Worm (Caenorhabditis elegans) whole organism, early embryonic: ENCODE data around the gene mom-2.

Source experiments
- B0310.2 ChIP-seq: sonication (generic microtip); optimal IDR thresholded peaks from 2 replicates; lab custom pipeline; 2016; ENCODE audit warnings: mild to moderate bottlenecking, missing genetic modification characterization, missing compliant biosample characterization
- F13C5.2 ChIP-seq: sonication (generic microtip); optimal IDR thresholded peaks from 2 replicates; lab custom pipeline; 2017; ENCODE audit warnings: mild to moderate bottlenecking, missing genetic modification characterization, inconsistent platforms, missing compliant biosample characterization
- aly-1 ChIP-seq: sonication (generic microtip); optimal IDR thresholded peaks from 2 replicates; lab custom pipeline; 2016; ENCODE audit warnings: missing genetic modification characterization, missing compliant biosample characterization
- ama-1 ChIP-seq: fragments of 150-350 bp; optimal IDR thresholded peaks from 2 replicates; lab custom pipeline; 2014
- ceh-13 ChIP-seq: fragments of 200-800 bp; sonication (Bioruptor generic); optimal IDR thresholded peaks from 2 replicates; lab custom pipeline; 2018; ENCODE audit warnings: mild to moderate bottlenecking, missing genetic modification characterization, missing compliant biosample characterization
- ceh-36 ChIP-seq: sonication (generic microtip); optimal IDR thresholded peaks from 2 replicates; lab custom pipeline; 2016; ENCODE audit warnings: missing genetic modification characterization, inconsistent platforms, missing compliant biosample characterization
- ets-7 ChIP-seq: sonication (generic microtip); optimal IDR thresholded peaks from 2 replicates; lab custom pipeline; 2016; ENCODE audit warnings: missing genotype, missing genetic modification characterization, missing compliant biosample characterization
- flt-1 ChIP-seq: fragments of 200-800 bp; sonication (Bioruptor generic); IDR thresholded peaks from 2 replicates; pipeline ENCODE4 v1.3.6; 2022; ENCODE audit warnings: missing genetic modification characterization, missing compliant biosample characterization
- hmbx-1 ChIP-seq: sonication (generic microtip); optimal IDR thresholded peaks from 2 replicates; lab custom pipeline; 2016; ENCODE audit warnings: mild to moderate bottlenecking, missing genetic modification characterization, missing compliant biosample characterization
- hmg-4 ChIP-seq: fragments of 200-800 bp; sonication (Bioruptor generic); optimal IDR thresholded peaks from 2 replicates; lab custom pipeline; 2018; ENCODE audit warnings: mild to moderate bottlenecking, missing genetic modification characterization, missing compliant biosample characterization
- hnd-1 ChIP-seq: sonication (generic microtip); optimal IDR thresholded peaks from 2 replicates; lab custom pipeline; 2016; ENCODE audit warnings: missing genetic modification characterization, missing compliant biosample characterization
- pes-1 ChIP-seq: fragments of 200-800 bp; sonication (Bioruptor generic); IDR thresholded peaks from 2 replicates; pipeline ENCODE4 v1.3.6; 2022; ENCODE audit warnings: missing genetic modification reagents, missing genetic modification characterization, missing compliant biosample characterization
- scrt-1 ChIP-seq: fragments of 200-800 bp; sonication (Bioruptor generic); IDR thresholded peaks from 2 replicates; pipeline ENCODE4 v1.3.6; 2022; ENCODE audit warnings: missing genetic modification characterization, missing compliant biosample characterization
- sea-1 ChIP-seq: fragments of 200-800 bp; sonication (Bioruptor generic); conservative IDR thresholded peaks from 2 replicates; pipeline ENCODE4 v1.3.6; 2022; ENCODE audit warnings: missing genetic modification characterization, missing compliant biosample characterization
- tbx-11 ChIP-seq: fragments of 200-800 bp; sonication (Bioruptor generic); IDR thresholded peaks from 2 replicates; pipeline ENCODE4 v1.3.6; 2022; ENCODE audit warnings: missing genetic modification characterization, missing compliant biosample characterization
- tbx-37 ChIP-seq: fragments of 200-800 bp; sonication (Bioruptor generic); conservative IDR thresholded peaks from 2 replicates; pipeline ENCODE4 v1.3.6; 2022; ENCODE audit warnings: missing genetic modification reagents, missing genetic modification characterization, missing compliant biosample characterization
- tra-4 ChIP-seq: sonication (generic microtip); optimal IDR thresholded peaks from 2 replicates; lab custom pipeline; 2017; ENCODE audit warnings: missing genetic modification characterization, missing compliant biosample characterization

The mom-2 gene

ce11 chrV:8389307-8389706 lies 33.5 kb downstream of the mom-2 start:
- no peak for TF ChIP-seq ceh-13 (GFP tag; lab: Kevin White, UChicago)
- TF ChIP-seq ama-1 (lab: Kevin White, UChicago), result no peak
- no peak for TF ChIP-seq F13C5.2 (tag; lab: Kevin White, UChicago)
- no peak for TF ChIP-seq flt-1
- no peak for TF ChIP-seq hmbx-1 (tag; lab: Kevin White, UChicago)

ce11 chrV:8394357-8394850 lies 38.6 kb downstream of the mom-2 start, which contains the start of the genes pho-6 and F52E1.3:
Gene pho-6 (minus strand): TSS chrV:8394457.
Gene F52E1.3 (plus strand): TSS chrV:8394800.
- no peak for TF ChIP-seq F13C5.2 (tag; lab: Kevin White, UChicago)

ce11 chrV:8400808-8401207 lies 45.0 kb downstream of the mom-2 start:
- TF ChIP-seq hmbx-1 (tag; lab: Kevin White, UChicago), result no peak
- TF ChIP-seq tbx-11 (GFP tag; lab: Robert Waterston, UW), result no peak
- TF ChIP-seq pes-1, result no peak
- TF ChIP-seq sea-1 (GFP tag; lab: Robert Waterston, UW), result no peak

ce11 chrV:8401267-8401666 lies 45.5 kb downstream of the mom-2 start:
- TF ChIP-seq pes-1 (no peak), hmg-4 (GFP tag; lab: Kevin White, UChicago) (no peak), tra-4 (tag; lab: Kevin White, UChicago) (no peak)

ce11 chrV:8402392-8402791 lies 46.6 kb downstream of the mom-2 start, which contains the start of gene F52E1.9:
Gene F52E1.9 (minus strand): TSS chrV:8402669.
- TF ChIP-seq hmg-4 (GFP tag; lab: Kevin White, UChicago), result no peak
- TF ChIP-seq flt-1, result no peak
- TF ChIP-seq scrt-1 (GFP tag; lab: Robert Waterston, UW), result no peak
- no peak for TF ChIP-seq tbx-37 (GFP tag; lab: Robert Waterston, UW)
- TF ChIP-seq F13C5.2 (tag; lab: Kevin White, UChicago), result no peak
- no peak for TF ChIP-seq ceh-36 (tag; lab: Kevin White, UChicago)
- no peak for TF ChIP-seq hmbx-1 (tag; lab: Kevin White, UChicago)
- no peak for TF ChIP-seq ceh-13 (GFP tag; lab: Kevin White, UChicago)
- TF ChIP-seq tbx-11 (GFP tag; lab: Robert Waterston, UW), result no peak
- TF ChIP-seq pes-1, result no peak
- no peak for TF ChIP-seq hnd-1 (tag; lab: Kevin White, UChicago)
- no peak for TF ChIP-seq ets-7
- no peak for TF ChIP-seq ama-1 (lab: Kevin White, UChicago)
- TF ChIP-seq sea-1 (GFP tag; lab: Robert Waterston, UW), result no peak
- no peak for TF ChIP-seq aly-1
- no peak for TF ChIP-seq B0310.2 (tag; lab: Kevin White, UChicago)
- TF ChIP-seq tra-4 (tag; lab: Kevin White, UChicago), result no peak

- TF ChIP-seq pes-1 (no peak), hnd-1 (tag; lab: Kevin White, UChicago) (no peak)
Measured at ce11 chrV:8403152-8403551, 47.4 kb downstream of the mom-2 start.

- TF ChIP-seq tbx-37 (GFP tag; lab: Robert Waterston, UW), result no peak
- no peak for TF ChIP-seq aly-1
- TF ChIP-seq hmbx-1 (tag; lab: Kevin White, UChicago), result no peak
- no peak for TF ChIP-seq F13C5.2 (tag; lab: Kevin White, UChicago)
- no peak for TF ChIP-seq ceh-36 (tag; lab: Kevin White, UChicago)
- no peak for TF ChIP-seq sea-1 (GFP tag; lab: Robert Waterston, UW)
- no peak for TF ChIP-seq tra-4 (tag; lab: Kevin White, UChicago)
- no peak for TF ChIP-seq tbx-11 (GFP tag; lab: Robert Waterston, UW)
- TF ChIP-seq ets-7, result no peak
- no peak for TF ChIP-seq ceh-13 (GFP tag; lab: Kevin White, UChicago)
- no peak for TF ChIP-seq ama-1 (lab: Kevin White, UChicago)
- no peak for TF ChIP-seq pes-1
- no peak for TF ChIP-seq B0310.2 (tag; lab: Kevin White, UChicago)
- TF ChIP-seq hmg-4 (GFP tag; lab: Kevin White, UChicago), result no peak
- no peak for TF ChIP-seq hnd-1 (tag; lab: Kevin White, UChicago)
Measured at ce11 chrV:8403916-8404315, 48.1 kb downstream of the mom-2 start.

ce11 chrV:8404339-8404738 lies 48.6 kb downstream of the mom-2 start:
- no peak for TF ChIP-seq ets-7
- TF ChIP-seq scrt-1 (GFP tag; lab: Robert Waterston, UW), result no peak
- TF ChIP-seq hmg-4 (GFP tag; lab: Kevin White, UChicago), result no peak
- no peak for TF ChIP-seq ceh-13 (GFP tag; lab: Kevin White, UChicago)
- no peak for TF ChIP-seq F13C5.2 (tag; lab: Kevin White, UChicago)
- no peak for TF ChIP-seq B0310.2 (tag; lab: Kevin White, UChicago)
- no peak for TF ChIP-seq pes-1
- TF ChIP-seq tbx-11 (GFP tag; lab: Robert Waterston, UW), result no peak

ce11 chrV:8406155-8406554 lies 50.4 kb downstream of the mom-2 start:
- no peak for TF ChIP-seq ceh-36 (tag; lab: Kevin White, UChicago)
- no peak for TF ChIP-seq F13C5.2 (tag; lab: Kevin White, UChicago)
- no peak for TF ChIP-seq hmg-4 (GFP tag; lab: Kevin White, UChicago)
- TF ChIP-seq B0310.2 (tag; lab: Kevin White, UChicago), result no peak
- no peak for TF ChIP-seq tbx-11 (GFP tag; lab: Robert Waterston, UW)
- no peak for TF ChIP-seq hmbx-1 (tag; lab: Kevin White, UChicago)
- no peak for TF ChIP-seq ama-1 (lab: Kevin White, UChicago)
- TF ChIP-seq tra-4 (tag; lab: Kevin White, UChicago), result no peak
- no peak for TF ChIP-seq tbx-37 (GFP tag; lab: Robert Waterston, UW)
- no peak for TF ChIP-seq ets-7
- TF ChIP-seq scrt-1 (GFP tag; lab: Robert Waterston, UW), result no peak
- TF ChIP-seq pes-1, result no peak
- TF ChIP-seq hnd-1 (tag; lab: Kevin White, UChicago), result no peak
- TF ChIP-seq sea-1 (GFP tag; lab: Robert Waterston, UW), result no peak
- TF ChIP-seq flt-1, result no peak
- no peak for TF ChIP-seq aly-1
- no peak for TF ChIP-seq ceh-13 (GFP tag; lab: Kevin White, UChicago)
